Fruit fly (Drosophila melanogaster) whole organism, embryonic: Measurements from ENCODE around the gene Mco4.

Experiments
- Aef1 ChIP-seq: fragments of 200-800 bp; sonication (Bioruptor generic); IDR thresholded peaks from 3 replicates; pipeline ENCODE4 v1.3.6; 2022; ENCODE audit warnings: missing biosample characterization, missing genetic modification characterization
- GATAe ChIP-seq: fragments of 200-800 bp; sonication (Bioruptor generic); conservative IDR thresholded peaks from 2 replicates; pipeline ENCODE4 v1.3.6; 2022; ENCODE audit warnings: missing biosample characterization, missing genetic modification characterization
- Hr39 ChIP-seq: fragments of >200 bp; optimal IDR thresholded peaks from 2 replicates; lab custom pipeline; 2017
- Lhr ChIP-seq: fragments of 200-800 bp; sonication (Bioruptor generic); optimal IDR thresholded peaks from 3 replicates; lab custom pipeline; 2017; ENCODE audit warnings: mild to moderate bottlenecking, missing biosample characterization, missing genetic modification reagents, missing genetic modification characterization
- fru ChIP-seq: fragments of >200 bp; optimal IDR thresholded peaks from 2 replicates; lab custom pipeline; 2017
- jigr1 ChIP-seq: fragments of 200-800 bp; sonication (Bioruptor generic); IDR thresholded peaks from 3 replicates; pipeline ENCODE4 v1.3.6; 2022; ENCODE audit warnings: missing biosample characterization, missing genetic modification characterization
- oc ChIP-seq: fragments of 200-800 bp; sonication (Bioruptor generic); optimal IDR thresholded peaks from 2 replicates; lab custom pipeline; 2018; ENCODE audit warnings: missing biosample characterization, mild to moderate bottlenecking, missing genetic modification characterization, moderate library complexity
- phol ChIP-seq: fragments of 200-800 bp; sonication (Bioruptor generic); optimal IDR thresholded peaks from 3 replicates; lab custom pipeline; 2018; ENCODE audit warnings: missing biosample characterization, mild to moderate bottlenecking, missing genetic modification characterization, moderate library complexity

DNA sequence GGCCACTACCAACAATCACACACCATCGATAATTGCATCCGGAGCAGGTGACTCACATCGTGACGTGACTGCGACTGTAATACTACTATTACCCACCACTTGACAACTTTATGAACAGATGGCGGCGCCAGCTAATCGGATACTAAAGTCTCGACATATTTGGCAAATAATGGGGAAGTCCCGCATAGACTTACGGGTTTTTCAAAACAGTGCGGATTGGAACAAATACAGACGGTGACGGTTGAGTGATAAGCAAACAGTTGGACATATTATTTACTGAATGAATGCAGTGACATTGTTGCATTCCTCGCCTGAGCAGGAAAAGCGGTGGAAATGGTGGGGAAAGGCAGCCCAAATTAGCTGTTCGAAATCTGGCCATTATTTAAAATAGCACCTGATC, 20.6 kb upstream of the Mco4 start:
- TF ChIP-seq phol (tag; lab: Kevin White, UChicago) (no peak), GATAe (GFP tag; lab: Robert Waterston, UW) (no peak), Aef1 (no peak), jigr1 (no peak), fru (lab: Kevin White, UChicago) (no peak), Lhr (GFP tag; lab: Kevin White, UChicago) (no peak), Hr39 (lab: Kevin White, UChicago) (no peak), oc (tag; lab: Kevin White, UChicago) (no peak)
